Fruit fly (Drosophila melanogaster) whole organism, embryonic: Measurements from ENCODE around the gene Gr61a.
A peak's percentile ranks its signal among the peaks of the same experiment; 100 is the strongest.

Experiments
- Bdp1 ChIP-seq: fragments of 200-800 bp; sonication (Bioruptor generic); optimal IDR thresholded peaks from 3 replicates; lab custom pipeline; 2016; ENCODE audit warnings: missing biosample characterization, missing genetic modification characterization
- C15 ChIP-seq: fragments of 200-800 bp; sonication (Bioruptor generic); IDR thresholded peaks from 3 replicates; pipeline ENCODE4 v1.3.6; 2022; ENCODE audit warnings: missing biosample characterization, missing genetic modification characterization
- CG11695 ChIP-seq: fragments of 200-800 bp; sonication (Bioruptor generic); IDR thresholded peaks from 3 replicates; pipeline ENCODE4 v1.3.6; 2022; ENCODE audit warnings: missing biosample characterization, missing genetic modification characterization
- CG12155 ChIP-seq: fragments of 200-800 bp; sonication (Bioruptor generic); optimal IDR thresholded peaks from 3 replicates; lab custom pipeline; 2016; ENCODE audit warnings: missing biosample characterization, missing genetic modification characterization
- CG1832 ChIP-seq: fragments of 200-800 bp; sonication (Bioruptor generic); optimal IDR thresholded peaks from 2 replicates; lab custom pipeline; 2017; ENCODE audit warnings: missing biosample characterization, mild to moderate bottlenecking, missing genetic modification characterization, inconsistent platforms
- CG18764 ChIP-seq: fragments of 200-800 bp; sonication (Bioruptor generic); optimal IDR thresholded peaks from 3 replicates; lab custom pipeline; 2016; ENCODE audit warnings: missing biosample characterization, missing genetic modification characterization
- CG30431 ChIP-seq: fragments of 200-800 bp; sonication (Bioruptor generic); optimal IDR thresholded peaks from 2 replicates; lab custom pipeline; 2017; ENCODE audit warnings: missing biosample characterization, missing genetic modification characterization
- CG3281 ChIP-seq: fragments of 200-800 bp; sonication (Bioruptor generic); optimal IDR thresholded peaks from 3 replicates; lab custom pipeline; 2017; ENCODE audit warnings: missing biosample characterization, mild to moderate bottlenecking, missing genetic modification characterization
- CG33213 ChIP-seq: fragments of 200-800 bp; sonication (Bioruptor generic); optimal IDR thresholded peaks from 3 replicates; lab custom pipeline; 2016; ENCODE audit warnings: missing biosample characterization, missing genetic modification characterization
- CG3838 ChIP-seq: fragments of 200-800 bp; sonication (Bioruptor generic); optimal IDR thresholded peaks from 3 replicates; lab custom pipeline; 2016; ENCODE audit warnings: missing biosample characterization, missing genetic modification characterization
- CG4404 ChIP-seq: fragments of 200-800 bp; sonication (Bioruptor generic); IDR thresholded peaks from 2 replicates; pipeline ENCODE4 v1.3.6; 2022; ENCODE audit warnings: missing biosample characterization, missing genetic modification characterization
- CG6654 ChIP-seq: fragments of 200-800 bp; sonication (Bioruptor generic); optimal IDR thresholded peaks from 2 replicates; lab custom pipeline; 2017; ENCODE audit warnings: missing biosample characterization, mild to moderate bottlenecking, missing genetic modification characterization
- CG6683 ChIP-seq: fragments of 200-800 bp; sonication (Bioruptor generic); optimal IDR thresholded peaks from 2 replicates; lab custom pipeline; 2017; ENCODE audit warnings: missing biosample characterization, mild to moderate bottlenecking, missing genetic modification characterization, missing genetic modification reagents
- CG7372 ChIP-seq: fragments of 200-800 bp; sonication (Bioruptor generic); IDR thresholded peaks from 2 replicates; pipeline ENCODE4 v1.3.6; 2022; ENCODE audit warnings: missing biosample characterization, missing genetic modification characterization
- CG8765 ChIP-seq: fragments of 200-800 bp; sonication (Bioruptor generic); IDR thresholded peaks from 2 replicates; pipeline ENCODE4 v1.3.6; 2022; ENCODE audit warnings: missing biosample characterization, missing genetic modification characterization
- CG9609 ChIP-seq: fragments of 200-800 bp; sonication (Bioruptor generic); optimal IDR thresholded peaks from 3 replicates; lab custom pipeline; 2016; ENCODE audit warnings: missing biosample characterization, missing genetic modification characterization
- Camta ChIP-seq: fragments of 200-800 bp; sonication (Bioruptor generic); optimal IDR thresholded peaks from 2 replicates; lab custom pipeline; 2016; ENCODE audit warnings: missing biosample characterization, missing genetic modification characterization
- D19B ChIP-seq: fragments of 200-800 bp; sonication (Bioruptor generic); optimal IDR thresholded peaks from 2 replicates; lab custom pipeline; 2017; ENCODE audit warnings: missing biosample characterization, mild to moderate bottlenecking, missing genetic modification characterization
- Drgx ChIP-seq: fragments of 200-800 bp; sonication (Bioruptor generic); IDR thresholded peaks from 2 replicates; pipeline ENCODE4 v1.3.6; 2022; ENCODE audit warnings: missing biosample characterization, missing genetic modification characterization
- Ets65A ChIP-seq: fragments of 200-800 bp; sonication (Bioruptor generic); peaks from one replicate; lab custom pipeline; 2016; ENCODE audit warnings: missing biosample characterization, missing genetic modification characterization
- Fer3 ChIP-seq: fragments of 200-800 bp; sonication (Bioruptor generic); optimal IDR thresholded peaks from 2 replicates; lab custom pipeline; 2018; ENCODE audit warnings: missing biosample characterization, mild to moderate bottlenecking, missing genetic modification characterization, moderate library complexity
- Hr51 ChIP-seq, 2 experiments: fragments of 200-800 bp; sonication (Bioruptor generic); optimal IDR thresholded peaks; 2 replicates in 1 of 2; 3 replicates in 1 of 2; lab custom pipeline; 2016 to 2018; ENCODE audit warnings: missing biosample characterization in 2 of 2, missing genetic modification characterization in 2 of 2, mild to moderate bottlenecking in 1 of 2, moderate library complexity in 1 of 2
- Poxn ChIP-seq: fragments of 200-800 bp; sonication (Bioruptor generic); IDR thresholded peaks from 2 replicates; pipeline ENCODE4 v1.3.6; 2022; ENCODE audit warnings: missing biosample characterization, missing genetic modification characterization
- abd-A ChIP-seq: fragments of 200-800 bp; sonication (Bioruptor generic); optimal IDR thresholded peaks from 3 replicates; lab custom pipeline; 2019; ENCODE audit warnings: missing biosample characterization, mild to moderate bottlenecking, missing genetic modification characterization, moderate library complexity
- ac ChIP-seq: fragments of 200-800 bp; sonication (Bioruptor generic); optimal IDR thresholded peaks from 3 replicates; lab custom pipeline; 2017; ENCODE audit warnings: missing biosample characterization, mild to moderate bottlenecking, missing genetic modification characterization
- bigmax ChIP-seq: fragments of 200-800 bp; sonication (Bioruptor generic); optimal IDR thresholded peaks from 2 replicates; lab custom pipeline; 2018; ENCODE audit warnings: missing biosample characterization, mild to moderate bottlenecking, missing genetic modification characterization
- bsh ChIP-seq, 2 experiments: fragments of 200-800 bp; sonication (Bioruptor generic); optimal IDR thresholded peaks; 2 replicates each; lab custom pipeline; 2017 to 2018; ENCODE audit warnings: mild to moderate bottlenecking in 2 of 2, missing biosample characterization in 2 of 2, missing genetic modification characterization in 2 of 2, moderate library complexity in 1 of 2
- corto ChIP-seq: fragments of 200-800 bp; sonication (Bioruptor generic); optimal IDR thresholded peaks from 2 replicates; lab custom pipeline; 2016; ENCODE audit warnings: missing biosample characterization, mild to moderate bottlenecking, missing genetic modification characterization, moderate library complexity
- cwo ChIP-seq: fragments of 200-800 bp; sonication (Bioruptor generic); optimal IDR thresholded peaks from 3 replicates; lab custom pipeline; 2017; ENCODE audit warnings: missing biosample characterization, missing genetic modification characterization, mild to moderate bottlenecking, moderate library complexity, missing genetic modification reagents
- dati ChIP-seq: fragments of 200-800 bp; sonication (Bioruptor generic); IDR thresholded peaks from 2 replicates; pipeline ENCODE4 v1.3.6; 2022; ENCODE audit warnings: missing biosample characterization, missing genetic modification characterization
- disco-r ChIP-seq: fragments of 200-800 bp; sonication (Bioruptor generic); optimal IDR thresholded peaks from 2 replicates; lab custom pipeline; 2016; ENCODE audit warnings: missing biosample characterization, missing genetic modification characterization
- eve ChIP-seq, 2 experiments: fragments of >200 bp; optimal IDR thresholded peaks; 2 replicates each; lab custom pipeline; 2017; ENCODE audit warnings: missing biosample characterization in 2 of 2, missing genetic modification characterization in 2 of 2
- fd96Cb ChIP-seq: fragments of 200-800 bp; sonication (Bioruptor generic); optimal IDR thresholded peaks from 2 replicates; lab custom pipeline; 2018; ENCODE audit warnings: missing biosample characterization, mild to moderate bottlenecking, missing genetic modification characterization, moderate library complexity
- gcm ChIP-seq: fragments of 200-800 bp; sonication (Bioruptor generic); optimal IDR thresholded peaks from 2 replicates; lab custom pipeline; 2019; ENCODE audit warnings: missing biosample characterization, mild to moderate bottlenecking, missing genetic modification characterization, moderate library complexity
- lbe ChIP-seq: fragments of 200-800 bp; sonication (Bioruptor generic); optimal IDR thresholded peaks from 2 replicates; lab custom pipeline; 2016; ENCODE audit warnings: missing biosample characterization, mild to moderate bottlenecking, missing genetic modification characterization
- maf-S ChIP-seq: fragments of 200-800 bp; sonication (Bioruptor generic); optimal IDR thresholded peaks from 2 replicates; lab custom pipeline; 2016; ENCODE audit warnings: missing biosample characterization, missing genetic modification characterization
- nom ChIP-seq: fragments of 200-800 bp; sonication (Bioruptor generic); optimal IDR thresholded peaks from 2 replicates; lab custom pipeline; 2017; ENCODE audit warnings: missing biosample characterization, missing genetic modification characterization, mild to moderate bottlenecking, moderate library complexity, missing genetic modification reagents
- phol ChIP-seq: fragments of 200-800 bp; sonication (Bioruptor generic); optimal IDR thresholded peaks from 3 replicates; lab custom pipeline; 2018; ENCODE audit warnings: missing biosample characterization, mild to moderate bottlenecking, missing genetic modification characterization, moderate library complexity
- row ChIP-seq: fragments of 200-800 bp; sonication (Bioruptor generic); IDR thresholded peaks from 3 replicates; pipeline ENCODE4 v1.3.6; 2022; ENCODE audit warnings: missing biosample characterization, missing genetic modification characterization
- sens ChIP-seq: fragments of 200-800 bp; sonication (Bioruptor generic); peaks from one replicate; lab custom pipeline; 2016; ENCODE audit warnings: missing biosample characterization, missing genetic modification characterization
- sens-2 ChIP-seq: fragments of 200-800 bp; sonication (Bioruptor generic); IDR thresholded peaks from 2 replicates; pipeline ENCODE4 v1.3.6; 2022; ENCODE audit warnings: missing biosample characterization, missing genetic modification characterization
- sr ChIP-seq: fragments of 200-800 bp; sonication (Bioruptor generic); IDR thresholded peaks from 3 replicates; pipeline ENCODE4 v1.3.6; 2022; ENCODE audit warnings: missing biosample characterization, missing genetic modification characterization
- tio ChIP-seq: fragments of 200-800 bp; sonication (Bioruptor generic); optimal IDR thresholded peaks from 2 replicates; lab custom pipeline; 2017; ENCODE audit warnings: missing biosample characterization, missing genetic modification characterization, inconsistent platforms
- tna ChIP-seq: fragments of 200-800 bp; sonication (Bioruptor generic); IDR thresholded peaks from 2 replicates; pipeline ENCODE4 v1.3.6; 2022; ENCODE audit warnings: missing biosample characterization, missing genetic modification characterization; ENCODE audit not compliant: partially characterized antibody
- wek ChIP-seq: fragments of 200-800 bp; sonication (Bioruptor generic); optimal IDR thresholded peaks from 3 replicates; lab custom pipeline; 2018; ENCODE audit warnings: missing biosample characterization, mild to moderate bottlenecking, missing genetic modification characterization, moderate library complexity

The Gr61a gene

dm6 chr3L:821951-822350 is 19.3 kb upstream of the Gr61a start (continued):
- TF ChIP-seq CG6683 (GFP tag; lab: Kevin White, UChicago) (peak; percentile 44), CG7372 (peak; percentile 52; the same call in 1 of the 2 replicates), abd-A (tag; lab: Kevin White, UChicago) (no peak), CG9609 (GFP tag; lab: Kevin White, UChicago) (no peak), CG30431 (GFP tag; lab: Kevin White, UChicago) (peak; percentile 6), Hr51 (GFP tag; optimal IDR thresholded peaks at IDR 0.05; lab: Kevin White, UChicago) (peak; percentile 20 to 75), gcm (GFP tag; lab: Kevin White, UChicago) (peak; percentile 72), Ets65A (GFP tag; lab: Kevin White, UChicago) (no peak), disco-r (GFP tag; lab: Kevin White, UChicago) (no peak), bigmax (GFP tag; lab: Kevin White, UChicago) (no peak), CG11695 (peak; percentile 66; the same call in 2 of the 3 replicates), sr (no peak; the same call in 2 of the 3 replicates), corto (GFP tag; lab: Kevin White, UChicago) (no peak), fd96Cb (peak; percentile 83), D19B (GFP tag; lab: Kevin White, UChicago) (peak; percentile 30), eve (GFP tag; optimal IDR thresholded peaks at IDR 0.05; lab: Kevin White, UChicago) (no peak), Bdp1 (GFP tag; lab: Kevin White, UChicago) (no peak), Camta (GFP tag; lab: Kevin White, UChicago) (peak; percentile 47), maf-S (GFP tag; lab: Kevin White, UChicago) (no peak), CG4404 (GFP tag; lab: Robert Waterston, UW) (peak; percentile 54), tio (GFP tag; lab: Kevin White, UChicago) (peak; percentile 46), CG3281 (peak; percentile 68), sens-2 (GFP tag; lab: Robert Waterston, UW) (0 out of 2 replicates have a peak, but pooled peaks have one; percentile 35), CG33213 (GFP tag; lab: Kevin White, UChicago) (no peak), tna (GFP tag; lab: Robert Waterston, UW) (no peak), CG6654 (GFP tag; lab: Kevin White, UChicago) (peak; percentile 41), wek (GFP tag; lab: Kevin White, UChicago) (peak; percentile 17), CG1832 (GFP tag; lab: Kevin White, UChicago) (no peak), dati (GFP tag; lab: Robert Waterston, UW) (no peak), CG18764 (GFP tag; lab: Kevin White, UChicago) (peak; percentile 69), C15 (GFP tag; lab: Robert Waterston, UW) (0 out of 3 replicates have a peak, but pooled peaks have one; percentile 42), Poxn (GFP tag; lab: Robert Waterston, UW) (no peak), phol (peak; percentile 84), CG12155 (GFP tag; lab: Kevin White, UChicago) (peak; percentile 14), CG8765 (GFP tag; lab: Robert Waterston, UW) (peak; percentile 15; the same call in 1 of the 2 replicates)

DNA sequence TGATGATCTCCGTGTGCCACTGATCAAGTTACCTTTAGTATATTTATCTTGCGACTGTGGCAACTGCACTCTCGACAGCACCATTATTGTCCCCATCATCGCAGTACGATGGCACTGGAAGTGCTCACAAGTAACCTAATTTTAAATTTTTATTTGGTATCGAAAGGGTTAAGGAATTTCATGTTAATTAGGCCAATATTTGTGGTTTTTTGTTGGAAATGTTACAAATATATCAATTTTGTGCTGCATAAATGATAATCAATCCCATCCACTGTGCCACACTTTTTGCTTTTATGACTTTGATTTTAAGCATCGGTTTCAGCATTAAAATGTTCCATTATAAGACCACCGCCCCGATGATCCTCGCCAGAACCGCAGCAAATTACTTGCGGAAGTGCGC is 18.6 kb upstream of the Gr61a start:
- peak; percentile 42 for TF ChIP-seq lbe
- no peak for TF ChIP-seq CG3838 (GFP tag; lab: Kevin White, UChicago)
- peak; percentile 57 for TF ChIP-seq sens (GFP tag; lab: Kevin White, UChicago)
- TF ChIP-seq ac, result no peak
- TF ChIP-seq Fer3 (tag; lab: Kevin White, UChicago), result no peak
- TF ChIP-seq bsh (GFP tag; optimal IDR thresholded peaks at IDR 0.05; lab: Kevin White, UChicago), result peak in 1 of 2 experiments; percentile 9
- TF ChIP-seq cwo (GFP tag; lab: Kevin White, UChicago), result no peak
- TF ChIP-seq row, result 0 out of 3 replicates have a peak, but pooled peaks have one; percentile 10
- TF ChIP-seq Drgx, result peak; percentile 58
- TF ChIP-seq nom (GFP tag; lab: Kevin White, UChicago), result peak; percentile 17
